Worm (Caenorhabditis elegans) whole organism, L1 larva: Measurements from ENCODE around the gene C08B11.9.

Source experiments
- ama-1 ChIP-seq: fragments of 150-350 bp; optimal IDR thresholded peaks from 2 replicates; lab custom pipeline; 2014
- egl-13 ChIP-seq: sonication (generic microtip); optimal IDR thresholded peaks from 2 replicates; lab custom pipeline; 2016; ENCODE audit warnings: missing genotype, missing genetic modification reagents, missing genetic modification characterization, missing compliant biosample characterization
- fkh-10 ChIP-seq: sonication (generic microtip); optimal IDR thresholded peaks from 2 replicates; lab custom pipeline; 2017; ENCODE audit warnings: missing biosample characterization, missing genetic modification reagents, missing genetic modification characterization
- mdl-1 ChIP-seq, 2 experiments: fragments of 150-350 bp; optimal IDR thresholded peaks; 2 replicates each; lab custom pipeline; 2014 to 2017; ENCODE audit warnings: missing biosample characterization in 2 of 2, missing genetic modification characterization in 2 of 2, inconsistent platforms in 1 of 2
- nhr-28 ChIP-seq: fragments of 150-350 bp; optimal IDR thresholded peaks from 2 replicates; lab custom pipeline; 2014; ENCODE audit warnings: missing biosample characterization, missing genetic modification characterization
- nhr-77 ChIP-seq: fragments of 150-350 bp; optimal IDR thresholded peaks from 2 replicates; lab custom pipeline; 2014; ENCODE audit warnings: missing biosample characterization, missing genetic modification characterization
- unc-130 ChIP-seq: fragments of 150-350 bp; optimal IDR thresholded peaks from 2 replicates; lab custom pipeline; 2017; ENCODE audit warnings: missing biosample characterization, missing genetic modification characterization, inconsistent platforms
- ztf-4 ChIP-seq: fragments of 150-350 bp; optimal IDR thresholded peaks from 2 replicates; lab custom pipeline; 2014; ENCODE audit warnings: missing biosample characterization, missing genetic modification characterization

- TF ChIP-seq ama-1: no peak
- TF ChIP-seq nhr-28 (tag; lab: Kevin White, UChicago): no peak
- no peak for TF ChIP-seq ztf-4 (tag; lab: Kevin White, UChicago)
- TF ChIP-seq egl-13 (tag; lab: Kevin White, UChicago): no peak
- TF ChIP-seq unc-130 (tag; lab: Kevin White, UChicago): no peak
- peak; percentile 71 for TF ChIP-seq fkh-10
- TF ChIP-seq nhr-77 (tag; lab: Kevin White, UChicago): no peak
- TF ChIP-seq mdl-1 (tag; optimal IDR thresholded peaks at IDR 0.05; lab: Kevin White, UChicago): no peak
Observed at ce11 chrII:7990192-7990591, 47.8 kb downstream of the C08B11.9 start.
